Fruit fly (Drosophila melanogaster) whole organism, prepupa: ENCODE results near the gene CG46397.

ENCODE experiments used
- CG10669 ChIP-seq: fragments of 200-800 bp; sonication (Bioruptor generic); optimal IDR thresholded peaks from 3 replicates; lab custom pipeline; 2018; ENCODE audit warnings: missing biosample characterization, mild to moderate bottlenecking, missing genetic modification characterization, moderate library complexity
- CG11762 ChIP-seq: fragments of 200-800 bp; sonication (Bioruptor generic); optimal IDR thresholded peaks from 3 replicates; lab custom pipeline; 2016; ENCODE audit warnings: missing biosample characterization, missing genetic modification characterization; ENCODE audit not compliant: insufficient read depth
- CG16779 ChIP-seq: fragments of 200-800 bp; sonication (Bioruptor generic); optimal IDR thresholded peaks from 3 replicates; lab custom pipeline; 2017; ENCODE audit warnings: missing biosample characterization, mild to moderate bottlenecking, missing genetic modification characterization
- CG32006 ChIP-seq: fragments of 200-800 bp; sonication (Bioruptor generic); optimal IDR thresholded peaks from 3 replicates; lab custom pipeline; 2017; ENCODE audit warnings: missing biosample characterization, mild to moderate bottlenecking, missing genetic modification characterization
- CG6854 ChIP-seq: fragments of 200-800 bp; sonication (Bioruptor generic); optimal IDR thresholded peaks from 2 replicates; lab custom pipeline; 2017; ENCODE audit warnings: missing biosample characterization, mild to moderate bottlenecking, missing genetic modification characterization
- CG8119 ChIP-seq: fragments of 200-800 bp; sonication (Bioruptor generic); IDR thresholded peaks from 3 replicates; pipeline ENCODE4 v1.3.6; 2022; ENCODE audit warnings: missing biosample characterization, missing genetic modification characterization
- CG8319 ChIP-seq: fragments of 200-800 bp; sonication (Bioruptor generic); optimal IDR thresholded peaks from 3 replicates; lab custom pipeline; 2016; ENCODE audit warnings: missing biosample characterization, missing genetic modification characterization
- Hr38 ChIP-seq: sonication (Bioruptor generic); optimal IDR thresholded peaks from 2 replicates; lab custom pipeline; 2016; ENCODE audit warnings: missing biosample characterization, missing genetic modification characterization
- OdsH ChIP-seq: fragments of 200-800 bp; sonication (Bioruptor generic); optimal IDR thresholded peaks from 3 replicates; lab custom pipeline; 2016; ENCODE audit warnings: missing biosample characterization, missing genetic modification characterization
- Sox102F ChIP-seq: fragments of 200-800 bp; sonication (Bioruptor generic); optimal IDR thresholded peaks from 2 replicates; lab custom pipeline; 2016; ENCODE audit warnings: missing biosample characterization, mild to moderate bottlenecking, missing genetic modification characterization
- dsx ChIP-seq: fragments of 200-800 bp; optimal IDR thresholded peaks from 3 replicates; lab custom pipeline; 2019; ENCODE audit warnings: missing biosample characterization, mild to moderate bottlenecking, missing genetic modification characterization, moderate library complexity; ENCODE audit not compliant: poor library complexity, severe bottlenecking
- fd59A ChIP-seq: fragments of 200-800 bp; sonication (Bioruptor generic); optimal IDR thresholded peaks from 2 replicates; lab custom pipeline; 2017; ENCODE audit warnings: missing biosample characterization, mild to moderate bottlenecking, missing genetic modification characterization, missing genetic modification reagents
- net ChIP-seq: fragments of 200-800 bp; sonication (Bioruptor generic); optimal IDR thresholded peaks from 3 replicates; lab custom pipeline; 2016; ENCODE audit warnings: missing biosample characterization, missing genetic modification characterization

DNA sequence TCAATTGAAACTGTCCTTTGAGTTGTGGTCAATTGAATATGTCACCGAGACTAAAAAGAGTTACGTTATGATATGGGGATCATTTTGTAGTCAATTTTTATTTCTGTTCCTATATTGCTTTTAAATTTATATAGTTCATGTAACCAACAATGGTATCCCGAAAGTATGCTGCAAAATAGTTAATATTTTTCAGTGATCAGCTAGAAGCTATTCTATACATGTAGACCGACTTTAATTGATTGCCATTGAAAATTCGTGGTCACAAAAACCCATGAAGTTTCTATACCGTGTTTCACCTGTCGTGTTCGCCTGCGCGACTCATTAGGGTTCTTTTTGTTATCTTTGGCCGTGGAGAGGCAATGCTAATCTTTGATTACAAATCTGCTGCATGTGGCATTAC, 27.4 kb downstream of the CG46397 start:
- TF ChIP-seq CG16779 (tag; lab: Kevin White, UChicago) (no peak), fd59A (no peak), CG11762 (GFP tag; lab: Kevin White, UChicago) (no peak), CG6854 (GFP tag; lab: Kevin White, UChicago) (no peak), CG8119 (GFP tag; lab: Robert Waterston, UW) (no peak), CG10669 (GFP tag; lab: Kevin White, UChicago) (no peak), CG8319 (GFP tag; lab: Kevin White, UChicago) (no peak), CG32006 (GFP tag; lab: Kevin White, UChicago) (no peak), dsx (GFP tag; lab: Kevin White, UChicago) (no peak), Sox102F (GFP tag; lab: Kevin White, UChicago) (no peak), OdsH (GFP tag; lab: Kevin White, UChicago) (no peak), Hr38 (GFP tag; lab: Kevin White, UChicago) (no peak), net (GFP tag; lab: Kevin White, UChicago) (no peak)
